Fruit fly (Drosophila melanogaster) whole organism, pupa: Measurements from ENCODE around the gene Spindly.

Experiments used
- CG10348 ChIP-seq: fragments of 200-800 bp; sonication (Bioruptor generic); IDR thresholded peaks from 2 replicates; pipeline ENCODE4 v1.3.6; 2022; ENCODE audit warnings: missing biosample characterization, missing genetic modification characterization
- CG12605 ChIP-seq: fragments of 200-800 bp; sonication (Bioruptor generic); IDR thresholded peaks from 2 replicates; pipeline ENCODE4 v1.3.6; 2022; ENCODE audit warnings: missing biosample characterization, missing genetic modification characterization
- CG14655 ChIP-seq: fragments of 200-800 bp; sonication (Bioruptor generic); optimal IDR thresholded peaks from 3 replicates; lab custom pipeline; 2017; ENCODE audit warnings: mild to moderate bottlenecking, missing biosample characterization, missing genetic modification reagents, missing genetic modification characterization
- CG17806 ChIP-seq: fragments of 200-800 bp; sonication (Bioruptor generic); optimal IDR thresholded peaks from 2 replicates; lab custom pipeline; 2018; ENCODE audit warnings: missing biosample characterization, mild to moderate bottlenecking, missing genetic modification characterization, moderate library complexity
- CG32121 ChIP-seq: fragments of 200-800 bp; sonication (Bioruptor generic); IDR thresholded peaks from 2 replicates; pipeline ENCODE4 v1.3.6; 2022; ENCODE audit warnings: missing biosample characterization, missing genetic modification characterization
- CG4496 ChIP-seq: fragments of 200-800 bp; sonication (Bioruptor generic); IDR thresholded peaks from 3 replicates; pipeline ENCODE4 v1.3.6; 2022; ENCODE audit warnings: missing biosample characterization, missing genetic modification characterization
- CG8301 ChIP-seq: fragments of 200-800 bp; sonication (Bioruptor generic); optimal IDR thresholded peaks from 2 replicates; lab custom pipeline; 2018; ENCODE audit warnings: missing biosample characterization, mild to moderate bottlenecking, missing genetic modification characterization
- CG9948 ChIP-seq: fragments of 200-800 bp; sonication (Bioruptor generic); optimal IDR thresholded peaks from 2 replicates; lab custom pipeline; 2018; ENCODE audit warnings: missing biosample characterization, mild to moderate bottlenecking, missing genetic modification characterization, moderate library complexity
- EcR ChIP-seq: fragments of 200-800 bp; sonication (Bioruptor generic); optimal IDR thresholded peaks from 3 replicates; lab custom pipeline; 2019; ENCODE audit warnings: missing biosample characterization, missing genetic modification characterization, mild to moderate bottlenecking, moderate library complexity, missing genetic modification reagents
- Pif1A ChIP-seq: fragments of 200-800 bp; sonication (Bioruptor generic); optimal IDR thresholded peaks from 3 replicates; lab custom pipeline; 2016; ENCODE audit warnings: missing biosample characterization, missing genetic modification characterization
- fd96Ca ChIP-seq: fragments of 200-800 bp; sonication (Bioruptor generic); IDR thresholded peaks from 3 replicates; pipeline ENCODE4 v1.3.6; 2022; ENCODE audit warnings: missing biosample characterization, missing genetic modification characterization
- gl ChIP-seq: fragments of 200-800 bp; sonication (Bioruptor generic); optimal IDR thresholded peaks from 2 replicates; lab custom pipeline; 2018; ENCODE audit warnings: missing biosample characterization, mild to moderate bottlenecking, missing genetic modification characterization
- rn ChIP-seq: fragments of 200-800 bp; sonication (Bioruptor generic); IDR thresholded peaks from 2 replicates; pipeline ENCODE4 v1.3.6; 2022; ENCODE audit warnings: missing biosample characterization, missing genetic modification characterization

- TF ChIP-seq CG4496 (GFP tag; lab: Robert Waterston, UW) (no peak; the same call in 2 of the 3 replicates), gl (no peak), CG14655 (no peak), CG32121 (GFP tag; lab: Robert Waterston, UW) (peak; percentile 48; the same call in 1 of the 2 replicates), EcR (GFP tag; lab: Kevin White, UChicago) (no peak), rn (GFP tag; lab: Robert Waterston, UW) (no peak), CG10348 (no peak), CG9948 (no peak), CG12605 (GFP tag; lab: Robert Waterston, UW) (peak; percentile 33; the same call in 1 of the 2 replicates), Pif1A (GFP tag; lab: Kevin White, UChicago) (no peak), CG17806 (tag; lab: Kevin White, UChicago) (no peak), CG8301 (tag; lab: Kevin White, UChicago) (peak; percentile 2), fd96Ca (GFP tag; lab: Robert Waterston, UW) (no peak)
These were observed 36.6 kb downstream of the Spindly start for dm6 chr2L:3493475-3493874.
